Worm (Caenorhabditis elegans): ENCODE data around the gene Y32H12A.8.

Gene Y32H12A.8

ce11 chrIII:5419527-5419926, 13.7 kb upstream of the Y32H12A.8 start:
- TF ChIP-seq blmp-1 (tag; optimal IDR thresholded peaks at IDR 0.05; ENCODE audit: insufficient read depth) (peak; percentile 63), unc-62 (GFP tag; optimal IDR thresholded peaks at IDR 0.05) (no peak)

- TF ChIP-seq R02D3.7 (tag; optimal IDR thresholded peaks at IDR 0.05) (no peak), nhr-129 (tag; optimal IDR thresholded peaks at IDR 0.05) (peak; percentile 23), sma-9 (GFP tag; optimal IDR thresholded peaks at IDR 0.05) (peak; percentile 35), sma-9 (tag; optimal IDR thresholded peaks at IDR 0.05) (no peak), lsy-2 (tag; optimal IDR thresholded peaks at IDR 0.05) (peak in 1 of 2 experiments; percentile 25), nhr-21 (tag; optimal IDR thresholded peaks at IDR 0.05) (no peak)
Observed at ce11 chrIII:5417921-5418320, 12.1 kb upstream of the Y32H12A.8 start.

DNA sequence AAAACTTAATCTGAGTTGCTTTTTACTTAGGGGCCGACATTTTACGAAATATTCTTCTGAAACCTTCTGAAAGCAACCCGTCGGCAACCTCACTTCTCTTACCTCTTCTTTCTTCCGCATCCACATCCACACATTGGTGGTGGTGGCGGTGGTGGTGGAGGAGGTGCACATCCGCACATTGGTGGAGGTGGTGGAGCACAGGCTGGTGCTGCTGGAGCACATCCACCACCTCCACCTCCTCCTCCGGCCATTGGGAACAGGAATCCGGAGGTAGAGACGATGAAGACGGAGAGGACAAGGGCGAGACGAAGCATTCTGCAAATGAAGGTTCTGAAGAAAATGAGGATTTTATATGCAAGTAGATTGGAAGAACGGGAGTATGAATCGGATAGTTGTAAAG, 7.8 kb upstream of the Y32H12A.8 start, which contains the start of gene grl-22:
Gene grl-22, minus strand, starts transcription at position 332 of the 400 bp plus-strand sequence.
- no peak for TF ChIP-seq C34F6.9 (tag; optimal IDR thresholded peaks at IDR 0.05)
- TF ChIP-seq lin-39 (tag; optimal IDR thresholded peaks at IDR 0.05), result no peak
- TF ChIP-seq nhr-77 (tag; optimal IDR thresholded peaks at IDR 0.05), result no peak
- TF ChIP-seq nhr-25 (tag; optimal IDR thresholded peaks at IDR 0.05), result no peak

DNA sequence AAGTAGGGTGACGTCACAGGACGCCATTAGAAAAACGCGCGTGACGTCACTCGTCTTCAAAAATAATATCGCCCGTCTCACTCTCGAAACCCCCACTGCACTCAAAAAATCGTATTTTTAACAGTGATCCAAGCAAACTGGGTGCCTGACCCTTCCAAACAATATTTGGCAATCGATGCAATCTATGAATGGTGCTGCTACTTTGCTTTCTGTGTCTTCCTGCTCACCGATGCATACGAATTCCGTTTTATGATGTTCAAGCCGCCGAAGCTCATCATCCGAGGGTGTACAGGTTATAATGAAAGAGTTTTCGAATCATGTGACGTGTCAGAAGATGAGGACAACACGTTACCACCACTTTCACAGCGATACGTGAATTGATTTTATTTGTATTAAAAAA, 1.8 kb upstream of the Y32H12A.8 start, which contains the start of gene W03A5.1:
Gene W03A5.1, plus strand, starts transcription at position 301 of the 400 bp plus-strand sequence.
- no peak for TF ChIP-seq nhr-21 (tag; optimal IDR thresholded peaks at IDR 0.05)

ce11 chrIII:5407060-5407459, 1.2 kb upstream of the Y32H12A.8 start:
- TF ChIP-seq mdl-1 (tag; optimal IDR thresholded peaks at IDR 0.05) (no peak), sma-3 (GFP tag; optimal IDR thresholded peaks at IDR 0.05) (no peak), dmd-4 (tag; optimal IDR thresholded peaks at IDR 0.05) (no peak), nhr-237 (tag; optimal IDR thresholded peaks at IDR 0.05) (no peak), zag-1 (tag; optimal IDR thresholded peaks at IDR 0.05) (no peak), lin-11 (tag; optimal IDR thresholded peaks at IDR 0.05) (no peak), nhr-23 (tag; optimal IDR thresholded peaks at IDR 0.05) (no peak), nhr-12 (tag; optimal IDR thresholded peaks at IDR 0.05) (no peak), Y55F3AM.14 (GFP tag; optimal IDR thresholded peaks at IDR 0.05) (no peak), mbf-1 (tag; optimal IDR thresholded peaks at IDR 0.05) (no peak), ztf-1 (GFP tag; conservative IDR thresholded peaks at IDR 0.05) (no peak)

DNA sequence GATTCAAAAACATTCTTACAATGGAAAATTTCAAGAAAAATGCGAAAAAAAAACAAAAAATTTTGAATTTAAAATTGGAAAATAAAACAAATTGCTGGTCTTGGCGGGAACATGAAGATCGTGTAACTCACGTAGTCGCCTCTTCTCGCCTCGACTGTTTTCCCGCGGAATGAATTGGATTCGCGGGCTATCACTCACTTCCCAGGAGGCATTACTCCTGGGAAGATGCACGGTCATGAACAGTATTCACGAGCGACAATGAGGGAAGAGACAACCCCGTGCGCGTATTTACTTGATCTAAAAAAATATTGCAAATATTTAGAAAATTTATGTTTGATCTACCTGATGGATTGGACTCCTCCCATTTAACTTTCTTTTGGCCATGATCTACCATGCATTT, 477 bp upstream of the Y32H12A.8 start:
- TF ChIP-seq ztf-4 (tag; optimal IDR thresholded peaks at IDR 0.05) (no peak), sem-4 (tag; optimal IDR thresholded peaks at IDR 0.05) (no peak), unc-55 (GFP tag; optimal IDR thresholded peaks at IDR 0.05) (no peak), peb-1 (tag; optimal IDR thresholded peaks at IDR 0.05) (no peak), ZK546.5 (tag; optimal IDR thresholded peaks at IDR 0.05) (no peak), ceh-16 (tag; optimal IDR thresholded peaks at IDR 0.05) (no peak), crh-2 (tag; optimal IDR thresholded peaks at IDR 0.05) (no peak), dmd-4 (tag; optimal IDR thresholded peaks at IDR 0.05) (no peak), ceh-82 (tag; optimal IDR thresholded peaks at IDR 0.05) (no peak), alr-1 (tag; optimal IDR thresholded peaks at IDR 0.05) (no peak), nhr-12 (tag; optimal IDR thresholded peaks at IDR 0.05) (no peak), nhr-77 (tag; optimal IDR thresholded peaks at IDR 0.05) (no peak), F13H6.1 (tag; optimal IDR thresholded peaks at IDR 0.05) (no peak), mbf-1 (tag; optimal IDR thresholded peaks at IDR 0.05) (no peak), nhr-129 (tag; optimal IDR thresholded peaks at IDR 0.05) (no peak)

DNA sequence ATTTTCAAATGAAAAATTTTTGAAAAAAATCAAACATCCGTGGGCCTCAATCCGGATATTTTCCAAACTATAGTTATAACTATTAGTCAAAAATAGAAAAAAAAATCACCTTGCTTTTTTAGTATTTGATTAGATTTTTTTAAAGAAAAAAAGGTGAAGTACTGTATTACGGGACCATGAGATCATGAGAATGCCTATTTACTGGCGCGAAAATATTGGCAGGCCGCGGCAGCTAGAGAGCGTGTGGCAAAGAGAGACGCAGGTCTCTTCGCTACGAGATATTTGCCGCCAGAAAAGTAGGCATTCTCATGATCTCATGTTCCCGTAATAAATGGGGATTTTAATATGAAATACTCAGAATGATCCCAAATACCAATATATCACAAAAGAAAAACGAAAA, 839 bp downstream of the Y32H12A.8 start:
- TF ChIP-seq nhr-6 (tag; optimal IDR thresholded peaks at IDR 0.05), result no peak
- no peak for TF ChIP-seq egl-27 (tag; optimal IDR thresholded peaks at IDR 0.05)
- TF ChIP-seq lin-11 (tag; optimal IDR thresholded peaks at IDR 0.05), result no peak
- TF ChIP-seq ceh-82 (tag; optimal IDR thresholded peaks at IDR 0.05), result no peak
- TF ChIP-seq dmd-4 (tag; optimal IDR thresholded peaks at IDR 0.05), result no peak
- TF ChIP-seq peb-1 (tag; optimal IDR thresholded peaks at IDR 0.05), result no peak
- TF ChIP-seq sem-4 (tag; optimal IDR thresholded peaks at IDR 0.05), result no peak
- no peak for TF ChIP-seq ztf-11 (tag; optimal IDR thresholded peaks at IDR 0.05)
- no peak for TF ChIP-seq lsy-2 (tag; optimal IDR thresholded peaks at IDR 0.05)
- no peak for TF ChIP-seq ceh-16 (tag; optimal IDR thresholded peaks at IDR 0.05)
- no peak for TF ChIP-seq elt-3 (tag; optimal IDR thresholded peaks at IDR 0.05)
- TF ChIP-seq lin-13 (GFP tag; optimal IDR thresholded peaks at IDR 0.05), result no peak
- no peak for TF ChIP-seq aly-2 (tag; optimal IDR thresholded peaks at IDR 0.05)
- TF ChIP-seq unc-62 (GFP tag; optimal IDR thresholded peaks at IDR 0.05), result no peak
- no peak for TF ChIP-seq fos-1 (tag; optimal IDR thresholded peaks at IDR 0.05)
- TF ChIP-seq alr-1 (tag; optimal IDR thresholded peaks at IDR 0.05), result no peak
- no peak for TF ChIP-seq nhr-237 (tag; optimal IDR thresholded peaks at IDR 0.05)
- no peak for TF ChIP-seq nhr-23 (tag; optimal IDR thresholded peaks at IDR 0.05)
- TF ChIP-seq mab-5 (tag; optimal IDR thresholded peaks at IDR 0.05), result no peak
- no peak for TF ChIP-seq nhr-77 (tag; optimal IDR thresholded peaks at IDR 0.05)
